Worm (Caenorhabditis elegans): Measurements from ENCODE around the gene nta-1.

nta-1 gene

ce11 chrII:3782309-3783000 lies 38.8 kb upstream of the nta-1 start, which contains the start of gene T24E12.2:
Gene T24E12.2 (plus strand): TSS chrII:3782950.
- TF ChIP-seq scrt-1 (GFP tag; IDR thresholded peaks at IDR 0.05) (no peak), tbx-11 (GFP tag; IDR thresholded peaks at IDR 0.05) (no peak), ceh-13 (GFP tag; optimal IDR thresholded peaks at IDR 0.05) (no peak), F13C5.2 (tag; optimal IDR thresholded peaks at IDR 0.05) (no peak)

ce11 chrII:3781238-3781637 lies 37.6 kb upstream of the nta-1 start:
- TF ChIP-seq tbx-11 (GFP tag; IDR thresholded peaks at IDR 0.05), result no peak
- no peak for TF ChIP-seq hnd-1 (tag; optimal IDR thresholded peaks at IDR 0.05)
- TF ChIP-seq pes-1 (GFP tag; IDR thresholded peaks at IDR 0.05), result no peak
- TF ChIP-seq sea-1 (GFP tag; conservative IDR thresholded peaks at IDR 0.05), result no peak
- TF ChIP-seq flt-1 (GFP tag; IDR thresholded peaks at IDR 0.05), result no peak
- no peak for TF ChIP-seq ets-7 (tag; optimal IDR thresholded peaks at IDR 0.05)
- no peak for TF ChIP-seq scrt-1 (GFP tag; IDR thresholded peaks at IDR 0.05)
- no peak for TF ChIP-seq B0310.2 (tag; optimal IDR thresholded peaks at IDR 0.05)
- no peak for TF ChIP-seq tra-4 (tag; optimal IDR thresholded peaks at IDR 0.05)
- TF ChIP-seq ama-1 (optimal IDR thresholded peaks at IDR 0.05), result no peak
- TF ChIP-seq hmbx-1 (tag; optimal IDR thresholded peaks at IDR 0.05), result no peak
- TF ChIP-seq F13C5.2 (tag; optimal IDR thresholded peaks at IDR 0.05), result no peak
- TF ChIP-seq hmg-4 (GFP tag; optimal IDR thresholded peaks at IDR 0.05), result no peak
- no peak for TF ChIP-seq tbx-37 (GFP tag; conservative IDR thresholded peaks at IDR 0.05)
- TF ChIP-seq aly-1 (tag; optimal IDR thresholded peaks at IDR 0.05), result no peak
- no peak for TF ChIP-seq ceh-36 (tag; optimal IDR thresholded peaks at IDR 0.05)
- no peak for TF ChIP-seq ceh-13 (GFP tag; optimal IDR thresholded peaks at IDR 0.05)

ce11 chrII:3779463-3779862 lies 35.8 kb upstream of the nta-1 start, which contains the start of gene T24E12.11:
Gene T24E12.11 (minus strand): TSS chrII:3779563.
- TF ChIP-seq tbx-37 (GFP tag; conservative IDR thresholded peaks at IDR 0.05) (no peak), flt-1 (GFP tag; IDR thresholded peaks at IDR 0.05) (no peak), scrt-1 (GFP tag; IDR thresholded peaks at IDR 0.05) (no peak), B0310.2 (tag; optimal IDR thresholded peaks at IDR 0.05) (no peak)

- no peak for TF ChIP-seq F13C5.2 (tag; optimal IDR thresholded peaks at IDR 0.05)
- no peak for TF ChIP-seq hmg-4 (GFP tag; optimal IDR thresholded peaks at IDR 0.05)
- TF ChIP-seq tbx-37 (GFP tag; conservative IDR thresholded peaks at IDR 0.05), result no peak
- no peak for TF ChIP-seq ets-7 (tag; optimal IDR thresholded peaks at IDR 0.05)
- no peak for TF ChIP-seq sea-1 (GFP tag; conservative IDR thresholded peaks at IDR 0.05)
- no peak for TF ChIP-seq flt-1 (GFP tag; IDR thresholded peaks at IDR 0.05)
- no peak for TF ChIP-seq B0310.2 (tag; optimal IDR thresholded peaks at IDR 0.05)
- TF ChIP-seq scrt-1 (GFP tag; IDR thresholded peaks at IDR 0.05), result no peak
- no peak for TF ChIP-seq ceh-13 (GFP tag; optimal IDR thresholded peaks at IDR 0.05)
- no peak for TF ChIP-seq tra-4 (tag; optimal IDR thresholded peaks at IDR 0.05)
- no peak for TF ChIP-seq pes-1 (GFP tag; IDR thresholded peaks at IDR 0.05)
- TF ChIP-seq hnd-1 (tag; optimal IDR thresholded peaks at IDR 0.05), result no peak
- TF ChIP-seq tbx-11 (GFP tag; IDR thresholded peaks at IDR 0.05), result no peak
- no peak for TF ChIP-seq hmbx-1 (tag; optimal IDR thresholded peaks at IDR 0.05)
- TF ChIP-seq ama-1 (optimal IDR thresholded peaks at IDR 0.05), result no peak
- no peak for TF ChIP-seq aly-1 (tag; optimal IDR thresholded peaks at IDR 0.05)
- TF ChIP-seq ceh-36 (tag; optimal IDR thresholded peaks at IDR 0.05), result no peak
These were observed 34.2 kb upstream of the nta-1 start for ce11 chrII:3777802-3778201.

- TF ChIP-seq ets-7 (tag; optimal IDR thresholded peaks at IDR 0.05) (no peak), tbx-37 (GFP tag; conservative IDR thresholded peaks at IDR 0.05) (no peak), scrt-1 (GFP tag; IDR thresholded peaks at IDR 0.05) (no peak), hnd-1 (tag; optimal IDR thresholded peaks at IDR 0.05) (no peak), flt-1 (GFP tag; IDR thresholded peaks at IDR 0.05) (no peak), F13C5.2 (tag; optimal IDR thresholded peaks at IDR 0.05) (no peak), tbx-11 (GFP tag; IDR thresholded peaks at IDR 0.05) (no peak), aly-1 (tag; optimal IDR thresholded peaks at IDR 0.05) (no peak), ceh-13 (GFP tag; optimal IDR thresholded peaks at IDR 0.05) (no peak), pes-1 (GFP tag; IDR thresholded peaks at IDR 0.05) (no peak), hmbx-1 (tag; optimal IDR thresholded peaks at IDR 0.05) (no peak), ceh-36 (tag; optimal IDR thresholded peaks at IDR 0.05) (no peak), ama-1 (optimal IDR thresholded peaks at IDR 0.05) (no peak), sea-1 (GFP tag; conservative IDR thresholded peaks at IDR 0.05) (no peak), B0310.2 (tag; optimal IDR thresholded peaks at IDR 0.05) (no peak)
These were observed 32.1 kb upstream of the nta-1 start, which contains the start of gene T24E12.3 for ce11 chrII:3775719-3776118. Gene T24E12.3 (plus strand): TSS chrII:3776019.

- no peak for TF ChIP-seq ceh-36 (tag; optimal IDR thresholded peaks at IDR 0.05)
- TF ChIP-seq hmbx-1 (tag; optimal IDR thresholded peaks at IDR 0.05), result no peak
- TF ChIP-seq flt-1 (GFP tag; IDR thresholded peaks at IDR 0.05), result no peak
- TF ChIP-seq tra-4 (tag; optimal IDR thresholded peaks at IDR 0.05), result no peak
- no peak for TF ChIP-seq scrt-1 (GFP tag; IDR thresholded peaks at IDR 0.05)
- TF ChIP-seq pes-1 (GFP tag; IDR thresholded peaks at IDR 0.05), result no peak
- TF ChIP-seq ama-1 (optimal IDR thresholded peaks at IDR 0.05), result no peak
These were observed 29.5 kb upstream of the nta-1 start, which contains the start of gene T24E12.10 for ce11 chrII:3773130-3773529. Gene T24E12.10 (minus strand): TSS chrII:3773230.

ce11 chrII:3771640-3772039 lies 28.0 kb upstream of the nta-1 start:
- TF ChIP-seq tra-4 (tag; optimal IDR thresholded peaks at IDR 0.05), result no peak
- TF ChIP-seq hmbx-1 (tag; optimal IDR thresholded peaks at IDR 0.05), result no peak
- no peak for TF ChIP-seq flt-1 (GFP tag; IDR thresholded peaks at IDR 0.05)
- TF ChIP-seq pes-1 (GFP tag; IDR thresholded peaks at IDR 0.05), result no peak
- TF ChIP-seq tbx-37 (GFP tag; conservative IDR thresholded peaks at IDR 0.05), result no peak
- TF ChIP-seq sea-1 (GFP tag; conservative IDR thresholded peaks at IDR 0.05), result no peak
- no peak for TF ChIP-seq scrt-1 (GFP tag; IDR thresholded peaks at IDR 0.05)
- TF ChIP-seq ceh-36 (tag; optimal IDR thresholded peaks at IDR 0.05), result no peak
- TF ChIP-seq hnd-1 (tag; optimal IDR thresholded peaks at IDR 0.05), result no peak

Data from whole organism, early embryonic.